Fruit fly (Drosophila melanogaster) whole organism, embryonic: ENCODE results near the gene Rab3GAP1.

ENCODE experiments used
- BEAF-32 ChIP-seq: fragments of 200-800 bp; sonication (Bioruptor generic); optimal IDR thresholded peaks from 3 replicates; lab custom pipeline; 2017; ENCODE audit warnings: missing biosample characterization, missing genetic modification characterization, mild to moderate bottlenecking, moderate library complexity, missing genetic modification reagents
- Bgb ChIP-seq: fragments of 200-800 bp; sonication (Bioruptor generic); IDR thresholded peaks from 2 replicates; pipeline ENCODE4 v1.3.6; 2022; ENCODE audit warnings: missing biosample characterization, missing genetic modification characterization; ENCODE audit not compliant: partially characterized antibody
- Blimp-1 ChIP-seq: fragments of 200-800 bp; sonication (Bioruptor generic); optimal IDR thresholded peaks from 3 replicates; lab custom pipeline; 2018; ENCODE audit warnings: missing biosample characterization, missing genetic modification characterization, mild to moderate bottlenecking, moderate library complexity, missing genetic modification reagents
- BtbVII ChIP-seq: fragments of 200-800 bp; sonication (Bioruptor generic); optimal IDR thresholded peaks from 3 replicates; lab custom pipeline; 2017; ENCODE audit warnings: missing biosample characterization, mild to moderate bottlenecking, missing genetic modification characterization
- CG10209 ChIP-seq: fragments of 200-800 bp; sonication (Bioruptor generic); optimal IDR thresholded peaks from 3 replicates; lab custom pipeline; 2017; ENCODE audit warnings: missing biosample characterization, mild to moderate bottlenecking, missing genetic modification characterization, missing genetic modification reagents
- CG10431 ChIP-seq: fragments of 200-800 bp; sonication (Bioruptor generic); optimal IDR thresholded peaks from 3 replicates; lab custom pipeline; 2018; ENCODE audit warnings: missing biosample characterization, mild to moderate bottlenecking, missing genetic modification characterization
- CG10565 ChIP-seq: fragments of 200-800 bp; sonication (Bioruptor generic); optimal IDR thresholded peaks from 3 replicates; lab custom pipeline; 2016; ENCODE audit warnings: missing biosample characterization, mild to moderate bottlenecking, missing genetic modification characterization
- CG10979 ChIP-seq: fragments of 200-800 bp; sonication (Bioruptor generic); optimal IDR thresholded peaks from 2 replicates; lab custom pipeline; 2018; ENCODE audit warnings: missing biosample characterization, mild to moderate bottlenecking, missing genetic modification characterization, moderate library complexity
- CG12219 ChIP-seq: fragments of 200-800 bp; sonication (Bioruptor generic); optimal IDR thresholded peaks from 3 replicates; lab custom pipeline; 2018; ENCODE audit warnings: missing biosample characterization, mild to moderate bottlenecking, missing genetic modification characterization
- CG12236 ChIP-seq: fragments of 200-800 bp; sonication (Bioruptor generic); optimal IDR thresholded peaks from 2 replicates; lab custom pipeline; 2016; ENCODE audit warnings: missing biosample characterization, missing genetic modification characterization
- CG13775 ChIP-seq: fragments of 200-800 bp; sonication (Bioruptor generic); optimal IDR thresholded peaks from 3 replicates; lab custom pipeline; 2017; ENCODE audit warnings: missing biosample characterization, mild to moderate bottlenecking, missing genetic modification characterization
- CG13894 ChIP-seq: fragments of 200-800 bp; sonication (Bioruptor generic); optimal IDR thresholded peaks from 3 replicates; lab custom pipeline; 2018; ENCODE audit warnings: missing biosample characterization, mild to moderate bottlenecking, missing genetic modification characterization, moderate library complexity
- CG15011 ChIP-seq: fragments of 200-800 bp; sonication (Bioruptor generic); optimal IDR thresholded peaks from 3 replicates; lab custom pipeline; 2018; ENCODE audit warnings: missing biosample characterization, mild to moderate bottlenecking, missing genetic modification characterization
- CG16813 ChIP-seq: fragments of 200-800 bp; sonication (Bioruptor generic); IDR thresholded peaks from 3 replicates; pipeline ENCODE4 v1.3.6; 2022; ENCODE audit warnings: missing biosample characterization, missing genetic modification characterization; ENCODE audit not compliant: partially characterized antibody
- CG17912 ChIP-seq: fragments of 200-800 bp; sonication (Bioruptor generic); optimal IDR thresholded peaks from 2 replicates; lab custom pipeline; 2018; ENCODE audit warnings: missing biosample characterization, mild to moderate bottlenecking, missing genetic modification characterization
- CG2120 ChIP-seq: fragments of 200-800 bp; sonication (Bioruptor generic); optimal IDR thresholded peaks from 3 replicates; lab custom pipeline; 2016; ENCODE audit warnings: missing biosample characterization, missing genetic modification characterization
- CG3163 ChIP-seq: fragments of 200-800 bp; sonication (Bioruptor generic); optimal IDR thresholded peaks from 3 replicates; lab custom pipeline; 2016; ENCODE audit warnings: missing biosample characterization, missing genetic modification characterization
- CG4424 ChIP-seq: fragments of 200-800 bp; sonication (Bioruptor generic); optimal IDR thresholded peaks from 3 replicates; lab custom pipeline; 2016; ENCODE audit warnings: missing biosample characterization, missing genetic modification characterization
- CG4617 ChIP-seq: fragments of 200-800 bp; sonication (Bioruptor generic); optimal IDR thresholded peaks from 3 replicates; lab custom pipeline; 2016; ENCODE audit warnings: missing biosample characterization, missing genetic modification characterization, borderline replicate concordance
- CG7928 ChIP-seq: fragments of 200-800 bp; sonication (Bioruptor generic); optimal IDR thresholded peaks from 2 replicates; lab custom pipeline; 2017; ENCODE audit warnings: missing biosample characterization, mild to moderate bottlenecking, missing genetic modification characterization
- D19B ChIP-seq: fragments of 200-800 bp; sonication (Bioruptor generic); optimal IDR thresholded peaks from 2 replicates; lab custom pipeline; 2017; ENCODE audit warnings: missing biosample characterization, mild to moderate bottlenecking, missing genetic modification characterization
- Dfd ChIP-seq, 2 experiments: fragments of >200 bp; optimal IDR thresholded peaks; 2 replicates each; lab custom pipeline; 2017; ENCODE audit warnings: missing biosample characterization in 2 of 2, missing genetic modification characterization in 2 of 2
- Fer1 ChIP-seq: fragments of 200-800 bp; sonication (Bioruptor generic); optimal IDR thresholded peaks from 2 replicates; lab custom pipeline; 2017; ENCODE audit warnings: missing biosample characterization, mild to moderate bottlenecking, missing genetic modification characterization
- H15 ChIP-seq: fragments of 200-800 bp; sonication (Bioruptor generic); IDR thresholded peaks from 3 replicates; pipeline ENCODE4 v1.3.6; 2022; ENCODE audit warnings: missing biosample characterization, missing genetic modification characterization
- Hr51 ChIP-seq, 2 experiments: fragments of 200-800 bp; sonication (Bioruptor generic); optimal IDR thresholded peaks; 2 replicates in 1 of 2; 3 replicates in 1 of 2; lab custom pipeline; 2016 to 2018; ENCODE audit warnings: missing biosample characterization in 2 of 2, missing genetic modification characterization in 2 of 2, mild to moderate bottlenecking in 1 of 2, moderate library complexity in 1 of 2
- Lhr ChIP-seq: fragments of 200-800 bp; sonication (Bioruptor generic); optimal IDR thresholded peaks from 3 replicates; lab custom pipeline; 2017; ENCODE audit warnings: mild to moderate bottlenecking, missing biosample characterization, missing genetic modification reagents, missing genetic modification characterization
- NC2β ChIP-seq: fragments of 200-800 bp; sonication (Bioruptor generic); optimal IDR thresholded peaks from 2 replicates; lab custom pipeline; 2016; ENCODE audit warnings: missing biosample characterization, missing genetic modification characterization
- Nf-YB ChIP-seq: fragments of 200-800 bp; sonication (Bioruptor generic); optimal IDR thresholded peaks from 3 replicates; lab custom pipeline; 2019; ENCODE audit warnings: missing biosample characterization, mild to moderate bottlenecking, missing genetic modification characterization, moderate library complexity
- Sox102F ChIP-seq: fragments of 200-800 bp; sonication (Bioruptor generic); optimal IDR thresholded peaks from 2 replicates; lab custom pipeline; 2018; ENCODE audit warnings: missing biosample characterization, mild to moderate bottlenecking, missing genetic modification characterization, moderate library complexity
- Taf1 ChIP-seq: fragments of 200-800 bp; sonication (Bioruptor generic); IDR thresholded peaks from 2 replicates; pipeline ENCODE4 v1.3.6; 2022; ENCODE audit warnings: missing biosample characterization, missing genetic modification characterization
- da ChIP-seq: fragments of 200-800 bp; sonication (Bioruptor generic); optimal IDR thresholded peaks from 2 replicates; lab custom pipeline; 2016; ENCODE audit warnings: missing biosample characterization, missing genetic modification characterization
- dan ChIP-seq: fragments of 200-800 bp; sonication (Bioruptor generic); IDR thresholded peaks from 2 replicates; pipeline ENCODE4 v1.3.6; 2022; ENCODE audit warnings: missing biosample characterization, missing genetic modification characterization
- eve ChIP-seq, 2 experiments: fragments of >200 bp; optimal IDR thresholded peaks; 2 replicates each; lab custom pipeline; 2017; ENCODE audit warnings: missing biosample characterization in 2 of 2, missing genetic modification characterization in 2 of 2
- gem ChIP-seq: fragments of 200-800 bp; sonication (Bioruptor generic); optimal IDR thresholded peaks from 2 replicates; lab custom pipeline; 2019; ENCODE audit warnings: missing biosample characterization, mild to moderate bottlenecking, missing genetic modification characterization, moderate library complexity
- grn ChIP-seq: fragments of 200-800 bp; sonication (Bioruptor generic); optimal IDR thresholded peaks from 3 replicates; lab custom pipeline; 2017; ENCODE audit warnings: missing biosample characterization, missing genetic modification characterization
- insv ChIP-seq, 2 experiments: fragments of 200-800 bp; sonication (Bioruptor generic); optimal IDR thresholded peaks; 3 replicates each; lab custom pipeline; 2016 to 2018; ENCODE audit warnings: missing biosample characterization in 2 of 2, missing genetic modification characterization in 2 of 2
- jing ChIP-seq: fragments of 200-800 bp; sonication (Bioruptor generic); optimal IDR thresholded peaks from 2 replicates; lab custom pipeline; 2018; ENCODE audit warnings: missing biosample characterization, mild to moderate bottlenecking, missing genetic modification characterization
- kay ChIP-seq: fragments of 200-800 bp; sonication (Bioruptor generic); optimal IDR thresholded peaks from 2 replicates; lab custom pipeline; 2016; ENCODE audit warnings: missing biosample characterization, missing genetic modification characterization
- prd ChIP-seq, 3 experiments: fragments of >200 bp in 2 of 3; fragments of 200-800 bp in 1 of 3; sonication (Bioruptor generic) in 1 of 3; optimal IDR thresholded peaks in 2 of 3; IDR thresholded peaks in 1 of 3; 2 replicates in 2 of 3; 3 replicates in 1 of 3; pipeline versions ENCODE4 v1.3.6 to Lab custom; 2017 to 2022; ENCODE audit warnings: missing biosample characterization in 1 of 3, missing genetic modification characterization in 1 of 3
- ranshi ChIP-seq: fragments of 200-800 bp; sonication (Bioruptor generic); IDR thresholded peaks from 2 replicates; pipeline ENCODE4 v1.3.6; 2022; ENCODE audit warnings: missing biosample characterization, missing genetic modification characterization
- repo ChIP-seq: fragments of 200-800 bp; sonication (Bioruptor generic); optimal IDR thresholded peaks from 2 replicates; lab custom pipeline; 2016; ENCODE audit warnings: missing biosample characterization, missing genetic modification characterization
- sens ChIP-seq: fragments of 200-800 bp; sonication (Bioruptor generic); peaks from one replicate; lab custom pipeline; 2016; ENCODE audit warnings: missing biosample characterization, missing genetic modification characterization
- slbo ChIP-seq: fragments of 200-800 bp; sonication (Bioruptor generic); IDR thresholded peaks from 2 replicates; pipeline ENCODE4 v1.3.6; 2022; ENCODE audit warnings: missing biosample characterization, missing genetic modification characterization
- stc ChIP-seq: fragments of 200-800 bp; sonication (Bioruptor generic); IDR thresholded peaks from 2 replicates; pipeline ENCODE4 v1.3.6; 2022; ENCODE audit warnings: missing biosample characterization, missing genetic modification characterization
- tio ChIP-seq: fragments of 200-800 bp; sonication (Bioruptor generic); optimal IDR thresholded peaks from 2 replicates; lab custom pipeline; 2017; ENCODE audit warnings: missing biosample characterization, missing genetic modification characterization, inconsistent platforms
- toy ChIP-seq: fragments of 200-800 bp; sonication (Bioruptor generic); IDR thresholded peaks from 2 replicates; pipeline ENCODE4 v1.3.6; 2022; ENCODE audit warnings: missing biosample characterization, missing genetic modification characterization
- trh ChIP-seq: fragments of 200-800 bp; sonication (Bioruptor generic); optimal IDR thresholded peaks from 2 replicates; lab custom pipeline; 2016; ENCODE audit warnings: missing biosample characterization, missing genetic modification characterization
- wek ChIP-seq: fragments of 200-800 bp; sonication (Bioruptor generic); optimal IDR thresholded peaks from 3 replicates; lab custom pipeline; 2018; ENCODE audit warnings: missing biosample characterization, mild to moderate bottlenecking, missing genetic modification characterization, moderate library complexity

Gene Rab3GAP1

dm6 chr2L:1559811-1560501 lies 51.0 kb downstream of the Rab3GAP1 start (continued):
- TF ChIP-seq ranshi (GFP tag; lab: Robert Waterston, UW) (no peak), gem (tag; lab: Kevin White, UChicago) (peak; percentile 10), wek (GFP tag; lab: Kevin White, UChicago) (no peak), Hr51 (GFP tag; optimal IDR thresholded peaks at IDR 0.05; lab: Kevin White, UChicago) (no peak), CG13894 (tag; lab: Kevin White, UChicago) (no peak), eve (GFP tag; optimal IDR thresholded peaks at IDR 0.05; lab: Kevin White, UChicago) (peak in 1 of 2 experiments; percentile 33), jing (GFP tag; lab: Kevin White, UChicago) (no peak), repo (GFP tag; lab: Kevin White, UChicago) (no peak), CG16813 (GFP tag; lab: Robert Waterston, UW) (no peak), Taf1 (GFP tag; lab: Robert Waterston, UW) (no peak), insv (GFP tag; optimal IDR thresholded peaks at IDR 0.05; lab: Kevin White, UChicago) (no peak), CG10979 (tag; lab: Kevin White, UChicago) (peak; percentile 1), H15 (GFP tag; lab: Robert Waterston, UW) (no peak), BtbVII (GFP tag; lab: Kevin White, UChicago) (no peak), grn (GFP tag; lab: Kevin White, UChicago) (peak; percentile 28), CG3163 (GFP tag; lab: Kevin White, UChicago) (no peak), CG15011 (no peak), sens (GFP tag; lab: Kevin White, UChicago) (peak; percentile 71)

dm6 chr2L:1557927-1558326 lies 53.0 kb downstream of the Rab3GAP1 start:
- TF ChIP-seq CG4617 (GFP tag; lab: Kevin White, UChicago): no peak
- no peak for TF ChIP-seq CG12236 (GFP tag; lab: Kevin White, UChicago)
- TF ChIP-seq CG10565: no peak
- TF ChIP-seq slbo (GFP tag; lab: Robert Waterston, UW): peak; percentile 48
- TF ChIP-seq CG7928 (GFP tag; lab: Kevin White, UChicago): no peak
- no peak for TF ChIP-seq prd (optimal IDR thresholded peaks at IDR 0.05; lab: Kevin White, UChicago)
- TF ChIP-seq prd (GFP tag; IDR thresholded peaks at IDR 0.05; lab: Robert Waterston, UW): peak; percentile 57; the same call in 2 of the 3 replicates
- no peak for TF ChIP-seq Nf-YB
- no peak for TF ChIP-seq NC2β (GFP tag; lab: Kevin White, UChicago)
- TF ChIP-seq D19B (GFP tag; lab: Kevin White, UChicago): no peak
- no peak for TF ChIP-seq stc (GFP tag; lab: Robert Waterston, UW)
- no peak for TF ChIP-seq CG4424 (GFP tag; lab: Kevin White, UChicago)
- no peak for TF ChIP-seq trh (GFP tag; lab: Kevin White, UChicago)
- no peak for TF ChIP-seq toy
- TF ChIP-seq kay (GFP tag; lab: Kevin White, UChicago): no peak
- TF ChIP-seq BEAF-32 (GFP tag; lab: Kevin White, UChicago): no peak
- peak; percentile 18 for TF ChIP-seq gem (tag; lab: Kevin White, UChicago)
- TF ChIP-seq Lhr: no peak
- TF ChIP-seq Fer1: no peak
- peak; percentile 28 for TF ChIP-seq tio (GFP tag; lab: Kevin White, UChicago)
- no peak for TF ChIP-seq CG10209
- TF ChIP-seq CG17912 (GFP tag; lab: Kevin White, UChicago): no peak
- no peak for TF ChIP-seq Bgb
- no peak for TF ChIP-seq dan (GFP tag; lab: Robert Waterston, UW)
- TF ChIP-seq CG13775 (GFP tag; lab: Kevin White, UChicago): no peak
- no peak for TF ChIP-seq Dfd (GFP tag; optimal IDR thresholded peaks at IDR 0.05; lab: Kevin White, UChicago)
- TF ChIP-seq CG10431 (GFP tag; lab: Kevin White, UChicago): no peak
- TF ChIP-seq da (GFP tag; lab: Kevin White, UChicago): no peak
- no peak for TF ChIP-seq CG3163 (GFP tag; lab: Kevin White, UChicago)
- TF ChIP-seq CG12219 (GFP tag; lab: Kevin White, UChicago): no peak
- TF ChIP-seq CG2120 (GFP tag; lab: Kevin White, UChicago): peak; percentile 2
- no peak for TF ChIP-seq Blimp-1 (GFP tag; lab: Kevin White, UChicago)
- peak; percentile 9 for TF ChIP-seq Sox102F (GFP tag; lab: Kevin White, UChicago)
